Worm (Caenorhabditis elegans) whole organism, early embryonic: Measurements from ENCODE around the gene ndua-8.

Experiments
- B0310.2 ChIP-seq: sonication (generic microtip); optimal IDR thresholded peaks from 2 replicates; lab custom pipeline; 2016; ENCODE audit warnings: mild to moderate bottlenecking, missing genetic modification characterization, missing compliant biosample characterization
- F13C5.2 ChIP-seq: sonication (generic microtip); optimal IDR thresholded peaks from 2 replicates; lab custom pipeline; 2017; ENCODE audit warnings: mild to moderate bottlenecking, missing genetic modification characterization, inconsistent platforms, missing compliant biosample characterization
- aly-1 ChIP-seq: sonication (generic microtip); optimal IDR thresholded peaks from 2 replicates; lab custom pipeline; 2016; ENCODE audit warnings: missing genetic modification characterization, missing compliant biosample characterization
- ama-1 ChIP-seq: fragments of 150-350 bp; optimal IDR thresholded peaks from 2 replicates; lab custom pipeline; 2014
- ceh-13 ChIP-seq: fragments of 200-800 bp; sonication (Bioruptor generic); optimal IDR thresholded peaks from 2 replicates; lab custom pipeline; 2018; ENCODE audit warnings: mild to moderate bottlenecking, missing genetic modification characterization, missing compliant biosample characterization
- ceh-36 ChIP-seq: sonication (generic microtip); optimal IDR thresholded peaks from 2 replicates; lab custom pipeline; 2016; ENCODE audit warnings: missing genetic modification characterization, inconsistent platforms, missing compliant biosample characterization
- ets-7 ChIP-seq: sonication (generic microtip); optimal IDR thresholded peaks from 2 replicates; lab custom pipeline; 2016; ENCODE audit warnings: missing genotype, missing genetic modification characterization, missing compliant biosample characterization
- flt-1 ChIP-seq: fragments of 200-800 bp; sonication (Bioruptor generic); IDR thresholded peaks from 2 replicates; pipeline ENCODE4 v1.3.6; 2022; ENCODE audit warnings: missing genetic modification characterization, missing compliant biosample characterization
- hmbx-1 ChIP-seq: sonication (generic microtip); optimal IDR thresholded peaks from 2 replicates; lab custom pipeline; 2016; ENCODE audit warnings: mild to moderate bottlenecking, missing genetic modification characterization, missing compliant biosample characterization
- hmg-4 ChIP-seq: fragments of 200-800 bp; sonication (Bioruptor generic); optimal IDR thresholded peaks from 2 replicates; lab custom pipeline; 2018; ENCODE audit warnings: mild to moderate bottlenecking, missing genetic modification characterization, missing compliant biosample characterization
- hnd-1 ChIP-seq: sonication (generic microtip); optimal IDR thresholded peaks from 2 replicates; lab custom pipeline; 2016; ENCODE audit warnings: missing genetic modification characterization, missing compliant biosample characterization
- pes-1 ChIP-seq: fragments of 200-800 bp; sonication (Bioruptor generic); IDR thresholded peaks from 2 replicates; pipeline ENCODE4 v1.3.6; 2022; ENCODE audit warnings: missing genetic modification reagents, missing genetic modification characterization, missing compliant biosample characterization
- scrt-1 ChIP-seq: fragments of 200-800 bp; sonication (Bioruptor generic); IDR thresholded peaks from 2 replicates; pipeline ENCODE4 v1.3.6; 2022; ENCODE audit warnings: missing genetic modification characterization, missing compliant biosample characterization
- sea-1 ChIP-seq: fragments of 200-800 bp; sonication (Bioruptor generic); conservative IDR thresholded peaks from 2 replicates; pipeline ENCODE4 v1.3.6; 2022; ENCODE audit warnings: missing genetic modification characterization, missing compliant biosample characterization
- tbx-11 ChIP-seq: fragments of 200-800 bp; sonication (Bioruptor generic); IDR thresholded peaks from 2 replicates; pipeline ENCODE4 v1.3.6; 2022; ENCODE audit warnings: missing genetic modification characterization, missing compliant biosample characterization
- tbx-37 ChIP-seq: fragments of 200-800 bp; sonication (Bioruptor generic); conservative IDR thresholded peaks from 2 replicates; pipeline ENCODE4 v1.3.6; 2022; ENCODE audit warnings: missing genetic modification reagents, missing genetic modification characterization, missing compliant biosample characterization
- tra-4 ChIP-seq: sonication (generic microtip); optimal IDR thresholded peaks from 2 replicates; lab custom pipeline; 2017; ENCODE audit warnings: missing genetic modification characterization, missing compliant biosample characterization

The ndua-8 gene

ce11 chrIII:2535122-2535521, 6.3 kb downstream of the ndua-8 start:
- TF ChIP-seq ceh-36 (tag; lab: Kevin White, UChicago), result no peak
- no peak for TF ChIP-seq hmbx-1
- TF ChIP-seq tra-4 (tag; lab: Kevin White, UChicago), result no peak
- TF ChIP-seq ama-1 (lab: Kevin White, UChicago), result no peak
- no peak for TF ChIP-seq tbx-37 (GFP tag; lab: Robert Waterston, UW)
- no peak for TF ChIP-seq ets-7 (tag; lab: Kevin White, UChicago)

DNA sequence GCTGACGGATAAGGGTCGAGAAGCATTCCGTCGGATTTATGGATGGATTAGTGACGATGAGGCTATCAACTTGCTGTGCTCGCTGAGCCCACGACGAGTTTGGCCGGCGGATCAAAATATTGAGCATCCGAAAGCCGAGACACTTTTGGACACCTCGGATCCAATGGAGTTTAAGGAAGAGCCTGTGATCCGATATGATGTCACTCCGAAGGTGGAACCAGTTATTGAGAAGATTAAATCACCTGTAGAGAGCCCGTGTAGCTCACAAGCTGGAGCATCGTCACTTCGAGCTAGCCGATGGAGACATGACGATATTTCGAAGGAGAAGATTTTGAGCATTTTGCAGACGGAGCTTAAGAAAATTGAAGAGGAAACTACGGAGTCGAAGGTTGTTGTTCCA, 11.7 kb downstream of the ndua-8 start:
- no peak for TF ChIP-seq hmg-4
- no peak for TF ChIP-seq B0310.2 (tag; lab: Kevin White, UChicago)
- TF ChIP-seq ama-1 (lab: Kevin White, UChicago), result no peak
- no peak for TF ChIP-seq flt-1 (GFP tag; lab: Robert Waterston, UW)
- no peak for TF ChIP-seq pes-1 (GFP tag; lab: Robert Waterston, UW)
- no peak for TF ChIP-seq aly-1 (tag; lab: Kevin White, UChicago)
- no peak for TF ChIP-seq sea-1 (GFP tag; lab: Robert Waterston, UW)
- TF ChIP-seq hnd-1 (tag; lab: Kevin White, UChicago), result no peak
- TF ChIP-seq ets-7 (tag; lab: Kevin White, UChicago), result no peak
- no peak for TF ChIP-seq hmbx-1
- TF ChIP-seq ceh-36 (tag; lab: Kevin White, UChicago), result no peak
- no peak for TF ChIP-seq scrt-1 (GFP tag; lab: Robert Waterston, UW)
- TF ChIP-seq tra-4 (tag; lab: Kevin White, UChicago), result no peak
- no peak for TF ChIP-seq tbx-11 (GFP tag; lab: Robert Waterston, UW)
- no peak for TF ChIP-seq tbx-37 (GFP tag; lab: Robert Waterston, UW)
- no peak for TF ChIP-seq F13C5.2
- TF ChIP-seq ceh-13, result no peak

- TF ChIP-seq ets-7 (tag; lab: Kevin White, UChicago) (no peak), flt-1 (GFP tag; lab: Robert Waterston, UW) (no peak), sea-1 (GFP tag; lab: Robert Waterston, UW) (no peak), ceh-36 (tag; lab: Kevin White, UChicago) (no peak), B0310.2 (tag; lab: Kevin White, UChicago) (no peak), F13C5.2 (no peak), tra-4 (tag; lab: Kevin White, UChicago) (no peak), ama-1 (lab: Kevin White, UChicago) (no peak), tbx-37 (GFP tag; lab: Robert Waterston, UW) (no peak), hnd-1 (tag; lab: Kevin White, UChicago) (no peak), ceh-13 (no peak), aly-1 (tag; lab: Kevin White, UChicago) (no peak), pes-1 (GFP tag; lab: Robert Waterston, UW) (no peak), hmg-4 (no peak), hmbx-1 (no peak)
Measured at ce11 chrIII:2546298-2546697, 17.4 kb downstream of the ndua-8 start.

- TF ChIP-seq aly-1 (tag; lab: Kevin White, UChicago) (no peak), tbx-37 (GFP tag; lab: Robert Waterston, UW) (no peak), ceh-36 (tag; lab: Kevin White, UChicago) (no peak), hnd-1 (tag; lab: Kevin White, UChicago) (no peak), hmbx-1 (no peak)
Measured at ce11 chrIII:2549620-2550019, 20.8 kb downstream of the ndua-8 start, which contains the start of gene feh-1. feh-1 (plus strand) TSS chrIII:2549920.

DNA sequence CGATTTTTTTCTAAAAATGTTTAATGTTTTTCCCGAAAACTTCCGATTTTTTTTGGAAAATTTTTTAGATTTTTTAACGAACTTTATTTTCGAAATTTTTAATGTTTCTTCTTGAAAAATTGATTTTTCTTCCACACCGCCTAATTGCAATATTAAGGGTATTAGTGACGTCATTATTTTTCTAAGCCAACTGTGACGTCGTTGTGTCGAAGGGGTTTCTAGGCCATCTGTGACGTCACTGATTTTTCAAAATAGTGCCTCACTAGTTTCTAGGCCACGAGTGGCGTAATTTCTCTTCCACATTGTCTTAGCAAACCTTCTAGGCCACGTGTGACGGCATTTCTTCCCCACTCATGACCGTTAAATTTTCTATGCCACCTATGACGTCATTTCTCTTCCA, 23.1 kb downstream of the ndua-8 start:
- no peak for TF ChIP-seq ama-1 (lab: Kevin White, UChicago)
- TF ChIP-seq F13C5.2, result no peak
- TF ChIP-seq B0310.2 (tag; lab: Kevin White, UChicago), result no peak
- no peak for TF ChIP-seq sea-1 (GFP tag; lab: Robert Waterston, UW)
- TF ChIP-seq pes-1 (GFP tag; lab: Robert Waterston, UW), result no peak
- TF ChIP-seq flt-1 (GFP tag; lab: Robert Waterston, UW), result no peak
- TF ChIP-seq scrt-1 (GFP tag; lab: Robert Waterston, UW), result no peak

DNA sequence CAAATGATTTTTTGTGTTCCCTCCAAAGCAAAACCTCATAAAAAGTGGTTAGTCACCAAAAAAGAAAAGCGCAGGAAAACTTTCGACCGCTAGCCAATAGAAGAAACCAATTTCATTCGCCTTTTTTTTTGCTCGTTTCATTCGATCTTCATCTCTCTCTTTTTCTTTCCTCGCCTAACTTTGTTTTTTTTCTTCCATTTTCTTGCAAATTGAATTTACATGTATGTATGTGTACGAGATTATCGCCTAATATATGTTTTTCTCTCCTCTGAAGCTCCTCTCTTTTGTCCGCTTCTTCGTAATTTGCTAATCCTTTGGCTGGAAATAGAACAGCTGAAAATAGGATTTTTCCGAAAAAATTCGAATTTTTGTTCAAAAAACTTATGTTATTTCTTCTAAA, 23.5 kb downstream of the ndua-8 start:
- TF ChIP-seq hmbx-1 (no peak), scrt-1 (GFP tag; lab: Robert Waterston, UW) (no peak)

DNA sequence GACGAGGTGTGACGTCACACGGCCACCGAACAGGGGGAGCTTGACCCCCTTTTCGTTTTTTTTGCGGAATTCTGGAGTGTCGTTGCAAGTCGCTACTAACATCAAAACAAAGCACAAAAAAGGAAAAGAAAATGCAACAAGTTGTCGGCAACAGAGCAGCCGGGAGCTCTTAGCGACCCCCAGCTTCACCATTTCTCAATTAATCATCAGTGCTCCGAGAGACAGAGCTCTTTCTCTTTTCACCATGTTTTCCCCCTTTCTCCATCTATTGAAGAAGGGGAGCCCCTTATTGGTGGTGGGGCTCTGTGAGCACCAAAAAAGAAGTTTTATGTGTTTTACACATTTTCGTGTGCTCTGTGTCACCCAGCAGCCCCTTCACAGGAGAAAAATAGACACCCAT, 24.7 kb downstream of the ndua-8 start:
- TF ChIP-seq B0310.2 (tag; lab: Kevin White, UChicago) (no peak), sea-1 (GFP tag; lab: Robert Waterston, UW) (no peak), F13C5.2 (no peak), hnd-1 (tag; lab: Kevin White, UChicago) (no peak), pes-1 (GFP tag; lab: Robert Waterston, UW) (no peak), tra-4 (tag; lab: Kevin White, UChicago) (no peak), ets-7 (tag; lab: Kevin White, UChicago) (no peak), ama-1 (lab: Kevin White, UChicago) (no peak)

ce11 chrIII:2560763-2561162, 31.9 kb downstream of the ndua-8 start:
- TF ChIP-seq tbx-37 (GFP tag; lab: Robert Waterston, UW) (no peak), flt-1 (GFP tag; lab: Robert Waterston, UW) (no peak), scrt-1 (GFP tag; lab: Robert Waterston, UW) (no peak), aly-1 (tag; lab: Kevin White, UChicago) (no peak), pes-1 (GFP tag; lab: Robert Waterston, UW) (no peak), B0310.2 (tag; lab: Kevin White, UChicago) (no peak), tra-4 (tag; lab: Kevin White, UChicago) (no peak), hnd-1 (tag; lab: Kevin White, UChicago) (no peak), hmbx-1 (no peak), sea-1 (GFP tag; lab: Robert Waterston, UW) (no peak), ets-7 (tag; lab: Kevin White, UChicago) (no peak), ceh-36 (tag; lab: Kevin White, UChicago) (no peak)
